Worm (Caenorhabditis elegans) whole organism, early embryonic: ENCODE data around the gene tag-234.

Experiments
- B0310.2 ChIP-seq: sonication (generic microtip); optimal IDR thresholded peaks from 2 replicates; lab custom pipeline; 2016; ENCODE audit warnings: mild to moderate bottlenecking, missing genetic modification characterization, missing compliant biosample characterization
- F13C5.2 ChIP-seq: sonication (generic microtip); optimal IDR thresholded peaks from 2 replicates; lab custom pipeline; 2017; ENCODE audit warnings: mild to moderate bottlenecking, missing genetic modification characterization, inconsistent platforms, missing compliant biosample characterization
- aly-1 ChIP-seq: sonication (generic microtip); optimal IDR thresholded peaks from 2 replicates; lab custom pipeline; 2016; ENCODE audit warnings: missing genetic modification characterization, missing compliant biosample characterization
- ama-1 ChIP-seq: fragments of 150-350 bp; optimal IDR thresholded peaks from 2 replicates; lab custom pipeline; 2014
- ceh-13 ChIP-seq: fragments of 200-800 bp; sonication (Bioruptor generic); optimal IDR thresholded peaks from 2 replicates; lab custom pipeline; 2018; ENCODE audit warnings: mild to moderate bottlenecking, missing genetic modification characterization, missing compliant biosample characterization
- ceh-36 ChIP-seq: sonication (generic microtip); optimal IDR thresholded peaks from 2 replicates; lab custom pipeline; 2016; ENCODE audit warnings: missing genetic modification characterization, inconsistent platforms, missing compliant biosample characterization
- ets-7 ChIP-seq: sonication (generic microtip); optimal IDR thresholded peaks from 2 replicates; lab custom pipeline; 2016; ENCODE audit warnings: missing genotype, missing genetic modification characterization, missing compliant biosample characterization
- flt-1 ChIP-seq: fragments of 200-800 bp; sonication (Bioruptor generic); IDR thresholded peaks from 2 replicates; pipeline ENCODE4 v1.3.6; 2022; ENCODE audit warnings: missing genetic modification characterization, missing compliant biosample characterization
- hmbx-1 ChIP-seq: sonication (generic microtip); optimal IDR thresholded peaks from 2 replicates; lab custom pipeline; 2016; ENCODE audit warnings: mild to moderate bottlenecking, missing genetic modification characterization, missing compliant biosample characterization
- hmg-4 ChIP-seq: fragments of 200-800 bp; sonication (Bioruptor generic); optimal IDR thresholded peaks from 2 replicates; lab custom pipeline; 2018; ENCODE audit warnings: mild to moderate bottlenecking, missing genetic modification characterization, missing compliant biosample characterization
- hnd-1 ChIP-seq: sonication (generic microtip); optimal IDR thresholded peaks from 2 replicates; lab custom pipeline; 2016; ENCODE audit warnings: missing genetic modification characterization, missing compliant biosample characterization
- pes-1 ChIP-seq: fragments of 200-800 bp; sonication (Bioruptor generic); IDR thresholded peaks from 2 replicates; pipeline ENCODE4 v1.3.6; 2022; ENCODE audit warnings: missing genetic modification reagents, missing genetic modification characterization, missing compliant biosample characterization
- scrt-1 ChIP-seq: fragments of 200-800 bp; sonication (Bioruptor generic); IDR thresholded peaks from 2 replicates; pipeline ENCODE4 v1.3.6; 2022; ENCODE audit warnings: missing genetic modification characterization, missing compliant biosample characterization
- sea-1 ChIP-seq: fragments of 200-800 bp; sonication (Bioruptor generic); conservative IDR thresholded peaks from 2 replicates; pipeline ENCODE4 v1.3.6; 2022; ENCODE audit warnings: missing genetic modification characterization, missing compliant biosample characterization
- tbx-11 ChIP-seq: fragments of 200-800 bp; sonication (Bioruptor generic); IDR thresholded peaks from 2 replicates; pipeline ENCODE4 v1.3.6; 2022; ENCODE audit warnings: missing genetic modification characterization, missing compliant biosample characterization
- tbx-37 ChIP-seq: fragments of 200-800 bp; sonication (Bioruptor generic); conservative IDR thresholded peaks from 2 replicates; pipeline ENCODE4 v1.3.6; 2022; ENCODE audit warnings: missing genetic modification reagents, missing genetic modification characterization, missing compliant biosample characterization
- tra-4 ChIP-seq: sonication (generic microtip); optimal IDR thresholded peaks from 2 replicates; lab custom pipeline; 2017; ENCODE audit warnings: missing genetic modification characterization, missing compliant biosample characterization

tag-234 gene

ce11 chrII:5853261-5853660 is 10.7 kb upstream of the tag-234 start:
- no peak for TF ChIP-seq F13C5.2 (tag; lab: Kevin White, UChicago)
- no peak for TF ChIP-seq hnd-1
- TF ChIP-seq tra-4 (tag; lab: Kevin White, UChicago) = no peak
- TF ChIP-seq hmbx-1 (tag; lab: Kevin White, UChicago) = no peak
- no peak for TF ChIP-seq scrt-1 (GFP tag; lab: Robert Waterston, UW)
- TF ChIP-seq ceh-36 = no peak
- TF ChIP-seq tbx-37 (GFP tag; lab: Robert Waterston, UW) = no peak
- no peak for TF ChIP-seq flt-1 (GFP tag; lab: Robert Waterston, UW)

ce11 chrII:5854122-5854521 is 9.9 kb upstream of the tag-234 start, which contains the start of gene H41C03.1:
TSS of gene H41C03.1 (plus strand) at chrII:5854422.
- TF ChIP-seq ets-7 (tag; lab: Kevin White, UChicago) = no peak
- no peak for TF ChIP-seq flt-1 (GFP tag; lab: Robert Waterston, UW)
- no peak for TF ChIP-seq tbx-37 (GFP tag; lab: Robert Waterston, UW)
- no peak for TF ChIP-seq F13C5.2 (tag; lab: Kevin White, UChicago)
- no peak for TF ChIP-seq ceh-13 (GFP tag; lab: Kevin White, UChicago)

- TF ChIP-seq hmg-4 (GFP tag; lab: Kevin White, UChicago) (no peak), ceh-13 (GFP tag; lab: Kevin White, UChicago) (no peak), aly-1 (tag; lab: Kevin White, UChicago) (no peak), scrt-1 (GFP tag; lab: Robert Waterston, UW) (no peak), tbx-11 (GFP tag; lab: Robert Waterston, UW) (no peak), sea-1 (GFP tag; lab: Robert Waterston, UW) (no peak), pes-1 (GFP tag; lab: Robert Waterston, UW) (no peak), hmbx-1 (tag; lab: Kevin White, UChicago) (no peak), ceh-36 (no peak), B0310.2 (tag; lab: Kevin White, UChicago) (no peak), ets-7 (tag; lab: Kevin White, UChicago) (no peak), flt-1 (GFP tag; lab: Robert Waterston, UW) (no peak), tra-4 (tag; lab: Kevin White, UChicago) (no peak), hnd-1 (no peak), tbx-37 (GFP tag; lab: Robert Waterston, UW) (no peak), F13C5.2 (tag; lab: Kevin White, UChicago) (no peak), ama-1 (lab: Kevin White, UChicago) (no peak)
Measured at ce11 chrII:5858322-5858721, 5.7 kb upstream of the tag-234 start, which contains the start of gene F55C12.4. TSS of gene F55C12.4 (minus strand) at chrII:5858422.

- TF ChIP-seq ama-1 (lab: Kevin White, UChicago) (no peak), hmg-4 (GFP tag; lab: Kevin White, UChicago) (no peak), B0310.2 (tag; lab: Kevin White, UChicago) (no peak), aly-1 (tag; lab: Kevin White, UChicago) (no peak), tbx-37 (GFP tag; lab: Robert Waterston, UW) (no peak), scrt-1 (GFP tag; lab: Robert Waterston, UW) (no peak), hnd-1 (no peak), pes-1 (GFP tag; lab: Robert Waterston, UW) (no peak), sea-1 (GFP tag; lab: Robert Waterston, UW) (no peak), hmbx-1 (tag; lab: Kevin White, UChicago) (no peak), flt-1 (GFP tag; lab: Robert Waterston, UW) (no peak), ets-7 (tag; lab: Kevin White, UChicago) (no peak), tbx-11 (GFP tag; lab: Robert Waterston, UW) (no peak), ceh-13 (GFP tag; lab: Kevin White, UChicago) (no peak), F13C5.2 (tag; lab: Kevin White, UChicago) (no peak), tra-4 (tag; lab: Kevin White, UChicago) (no peak), ceh-36 (no peak)
Measured at ce11 chrII:5860621-5861020, 3.4 kb upstream of the tag-234 start.

ce11 chrII:5865405-5866308 is 1.7 kb downstream of the tag-234 start, which contains the start of gene F55C12.19:
TSS of gene F55C12.19 (plus strand) at chrII:5866139.
- TF ChIP-seq aly-1 (tag; lab: Kevin White, UChicago) (no peak), B0310.2 (tag; lab: Kevin White, UChicago) (no peak), ets-7 (tag; lab: Kevin White, UChicago) (no peak), hnd-1 (no peak), F13C5.2 (tag; lab: Kevin White, UChicago) (no peak), sea-1 (GFP tag; lab: Robert Waterston, UW) (no peak), ceh-13 (GFP tag; lab: Kevin White, UChicago) (no peak), tbx-37 (GFP tag; lab: Robert Waterston, UW) (no peak), tra-4 (tag; lab: Kevin White, UChicago) (no peak), ceh-36 (no peak)

ce11 chrII:5866920-5867319 is 2.9 kb downstream of the tag-234 start:
- no peak for TF ChIP-seq B0310.2 (tag; lab: Kevin White, UChicago)
- no peak for TF ChIP-seq hnd-1
- no peak for TF ChIP-seq ets-7 (tag; lab: Kevin White, UChicago)
- TF ChIP-seq tra-4 (tag; lab: Kevin White, UChicago) = no peak
- TF ChIP-seq ceh-13 (GFP tag; lab: Kevin White, UChicago) = no peak
- no peak for TF ChIP-seq tbx-11 (GFP tag; lab: Robert Waterston, UW)
- no peak for TF ChIP-seq ama-1 (lab: Kevin White, UChicago)
- TF ChIP-seq scrt-1 (GFP tag; lab: Robert Waterston, UW) = no peak
- TF ChIP-seq tbx-37 (GFP tag; lab: Robert Waterston, UW) = no peak
- TF ChIP-seq F13C5.2 (tag; lab: Kevin White, UChicago) = no peak
- no peak for TF ChIP-seq ceh-36
- no peak for TF ChIP-seq aly-1 (tag; lab: Kevin White, UChicago)
